Worm (Caenorhabditis elegans): ENCODE data around the gene lys-2.

The lys-2 gene

ce11 chrV:10266050-10266449, 15.2 kb downstream of the lys-2 start:
- no peak for TF ChIP-seq ceh-22 (tag; optimal IDR thresholded peaks at IDR 0.05)
- TF ChIP-seq unc-42 (tag; optimal IDR thresholded peaks at IDR 0.05) = peak; percentile 73

DNA sequence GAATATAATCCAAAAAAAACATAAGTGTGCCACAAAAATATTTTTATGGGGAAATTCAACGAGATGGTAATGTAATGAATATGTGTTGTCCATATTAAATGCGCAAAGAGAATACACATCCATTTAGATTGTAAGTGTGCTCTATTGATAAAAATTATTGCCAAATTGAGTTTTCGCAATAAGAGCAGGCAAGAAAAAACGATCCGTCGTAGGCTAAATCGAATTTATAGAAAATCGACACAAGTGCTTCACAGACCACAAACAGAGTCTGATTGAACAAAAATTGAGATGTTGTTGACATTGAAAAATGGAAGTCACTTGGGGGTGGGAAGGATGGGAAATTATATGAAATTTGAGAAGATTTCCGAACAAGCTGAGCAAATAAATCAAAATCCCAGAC, 16.3 kb downstream of the lys-2 start:
- TF ChIP-seq pat-9 (tag; optimal IDR thresholded peaks at IDR 0.05) (no peak), ceh-19 (GFP tag; optimal IDR thresholded peaks at IDR 0.05) (peak; percentile 31), unc-42 (tag; optimal IDR thresholded peaks at IDR 0.05) (peak; percentile 66), pag-3 (tag; optimal IDR thresholded peaks at IDR 0.05; ENCODE audit: borderline replicate concordance) (no peak)

DNA sequence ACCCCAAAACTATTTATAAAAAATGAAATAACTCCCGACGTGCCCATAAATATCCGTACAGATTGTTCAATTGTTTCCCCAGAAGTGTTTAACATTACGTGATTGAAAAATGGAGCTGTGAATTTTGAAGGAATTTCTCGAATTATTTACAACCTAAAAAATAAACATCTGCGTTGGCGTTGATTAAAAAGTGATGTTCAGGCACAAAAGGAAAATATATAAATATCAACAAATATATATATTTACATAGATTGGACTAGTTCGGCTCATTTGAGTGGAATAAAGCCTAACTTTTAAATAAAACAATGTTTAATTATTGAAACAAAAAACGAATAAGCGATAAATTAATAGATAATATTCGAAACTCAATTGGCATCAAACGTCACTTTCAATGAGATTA, 20.8 kb downstream of the lys-2 start, which contains the start of gene sri-18:
sri-18 (minus strand) TSS at position 101 of the 400 bp plus-strand sequence.
- TF ChIP-seq unc-55 (GFP tag; optimal IDR thresholded peaks at IDR 0.05) (no peak), unc-3 (GFP tag; conservative IDR thresholded peaks at IDR 0.05) (no peak), unc-3 (tag; optimal IDR thresholded peaks at IDR 0.05) (no peak), ceh-6 (GFP tag; optimal IDR thresholded peaks at IDR 0.05) (no peak), sox-2 (GFP tag; IDR thresholded peaks at IDR 0.05) (no peak), elt-2 (tag; optimal IDR thresholded peaks at IDR 0.05) (no peak), ceh-45 (GFP tag; IDR thresholded peaks at IDR 0.05) (no peak), F13H6.1 (tag; optimal IDR thresholded peaks at IDR 0.05) (no peak), fkh-10 (GFP tag; optimal IDR thresholded peaks at IDR 0.05) (no peak), hlh-13 (GFP tag; optimal IDR thresholded peaks at IDR 0.05) (no peak), mec-3 (tag; optimal IDR thresholded peaks at IDR 0.05; ENCODE audit: borderline replicate concordance) (no peak), pax-1 (tag; optimal IDR thresholded peaks at IDR 0.05) (no peak), Y22D7AL.16 (tag; optimal IDR thresholded peaks at IDR 0.05) (no peak), ahr-1 (tag; optimal IDR thresholded peaks at IDR 0.05) (no peak)

ce11 chrV:10256050-10256449, 25.2 kb downstream of the lys-2 start, which contains the start of gene nhr-232:
nhr-232 (plus strand) TSS chrV:10256170.
- TF ChIP-seq ceh-31 (tag; optimal IDR thresholded peaks at IDR 0.05) = no peak
- peak; percentile 62 for TF ChIP-seq elt-2 (tag; optimal IDR thresholded peaks at IDR 0.05)

DNA sequence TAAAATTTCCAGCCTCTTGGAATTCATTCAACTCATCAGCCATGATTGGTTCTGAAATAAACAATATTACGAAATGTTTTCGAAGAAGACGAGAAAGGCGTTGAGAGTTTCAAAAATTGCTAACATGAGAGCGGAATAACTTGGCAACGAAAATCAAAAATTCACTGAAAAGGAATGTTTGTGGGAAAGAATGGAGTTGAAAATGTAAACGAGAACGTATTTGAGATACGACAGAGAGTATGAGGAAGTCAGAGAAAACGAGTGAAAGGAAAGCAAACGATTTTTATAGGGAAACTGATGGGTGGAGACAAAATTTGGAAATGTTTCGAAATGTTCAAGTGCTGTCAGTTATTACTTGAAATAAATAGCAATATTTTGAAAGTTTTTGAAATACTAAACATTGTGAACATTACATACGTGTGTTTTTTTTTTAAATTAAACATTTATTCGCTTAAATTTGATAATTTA, 26.2 kb downstream of the lys-2 start, which contains the start of gene rop-1:
rop-1 (minus strand) TSS at position 51 of the 468 bp plus-strand sequence.
- TF ChIP-seq C08G9.2 (tag; optimal IDR thresholded peaks at IDR 0.05) (no peak), ztf-16 (tag; optimal IDR thresholded peaks at IDR 0.05) (no peak), ceh-45 (GFP tag; IDR thresholded peaks at IDR 0.05) (no peak)

- TF ChIP-seq madf-2 (tag; optimal IDR thresholded peaks at IDR 0.05) (no peak), lin-11 (tag; optimal IDR thresholded peaks at IDR 0.05) (no peak), gmeb-2 (tag; optimal IDR thresholded peaks at IDR 0.05) (no peak), ceh-48 (tag; optimal IDR thresholded peaks at IDR 0.05) (no peak), Y22D7AL.16 (tag; optimal IDR thresholded peaks at IDR 0.05) (no peak), ceh-9 (tag; optimal IDR thresholded peaks at IDR 0.05) (no peak), ceh-18 (tag; optimal IDR thresholded peaks at IDR 0.05) (no peak), ceh-34 (tag; optimal IDR thresholded peaks at IDR 0.05) (no peak), pha-2 (tag; optimal IDR thresholded peaks at IDR 0.05) (no peak), hlh-15 (tag; optimal IDR thresholded peaks at IDR 0.05) (no peak)
These were observed 28.6 kb downstream of the lys-2 start for ce11 chrV:10252682-10253081.

DNA sequence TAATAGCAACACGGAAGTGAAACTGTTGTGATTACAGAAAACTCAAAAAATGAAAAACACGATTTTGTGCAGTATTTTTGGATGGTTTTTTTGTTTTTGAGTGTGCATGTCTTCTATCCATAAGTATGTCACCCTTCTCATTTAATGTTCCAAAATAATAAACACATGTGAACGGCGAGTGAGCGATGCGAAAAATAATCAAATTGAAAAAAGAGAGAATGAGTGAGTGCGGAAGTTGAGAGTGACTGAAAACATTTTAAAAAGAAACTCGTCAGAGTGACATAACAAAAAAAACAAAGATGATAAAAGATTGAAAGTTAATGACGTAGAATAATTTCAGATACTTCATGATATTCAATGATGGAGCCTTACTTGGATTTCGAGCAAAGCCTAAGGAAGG, 31.8 kb downstream of the lys-2 start:
- TF ChIP-seq pag-3 (tag; optimal IDR thresholded peaks at IDR 0.05; ENCODE audit: borderline replicate concordance) (no peak), rnt-1 (tag; optimal IDR thresholded peaks at IDR 0.05) (no peak), dve-1 (tag; optimal IDR thresholded peaks at IDR 0.05) (no peak), unc-55 (GFP tag; optimal IDR thresholded peaks at IDR 0.05) (no peak), nfya-1 (tag; optimal IDR thresholded peaks at IDR 0.05) (no peak)

Data from whole organism, late embryonic.